Worm (Caenorhabditis elegans) whole organism, L4 larva: ENCODE results near the gene Y46G5A.38.

ENCODE experiments used
- F26F4.8 ChIP-seq: fragments of 200-800 bp; sonication (Bioruptor generic); conservative IDR thresholded peaks from 2 replicates; pipeline ENCODE4 v1.3.6; 2022; ENCODE audit warnings: missing genetic modification characterization, missing compliant biosample characterization
- F44E2.7 ChIP-seq: fragments of 200-800 bp; sonication (Bioruptor generic); IDR thresholded peaks from 2 replicates; pipeline ENCODE4 v2.1.2; 2022; ENCODE audit warnings: missing genetic modification characterization, missing compliant biosample characterization
- F49E8.2 ChIP-seq: sonication (generic microtip); optimal IDR thresholded peaks from 2 replicates; lab custom pipeline; 2016; ENCODE audit warnings: missing compliant biosample characterization, mild to moderate bottlenecking, missing genetic modification characterization, borderline replicate concordance
- R02D3.7 ChIP-seq: fragments of 150-350 bp; sonication (generic microtip); optimal IDR thresholded peaks from 3 replicates; lab custom pipeline; 2014; ENCODE audit warnings: missing biosample characterization, missing genetic modification characterization
- T20F7.1 ChIP-seq: fragments of 200-800 bp; sonication (Bioruptor generic); optimal IDR thresholded peaks from 2 replicates; lab custom pipeline; 2018; ENCODE audit warnings: mild to moderate bottlenecking, missing genetic modification characterization, missing compliant biosample characterization
- Y105C5A.15 ChIP-seq: fragments of 200-800 bp; sonication (Bioruptor generic); IDR thresholded peaks from 2 replicates; pipeline ENCODE4 v1.3.6; 2022; ENCODE audit warnings: missing genetic modification characterization, missing compliant biosample characterization
- Y48G9A.11 ChIP-seq: fragments of 200-800 bp; sonication (Bioruptor generic); IDR thresholded peaks from 2 replicates; pipeline ENCODE4 v1.3.6; 2022; ENCODE audit warnings: missing genetic modification reagents, missing genetic modification characterization, missing compliant biosample characterization
- Y75B8A.6 ChIP-seq: fragments of 200-800 bp; sonication (Bioruptor generic); IDR thresholded peaks from 2 replicates; pipeline ENCODE4 v1.3.6; 2022; ENCODE audit warnings: missing genetic modification reagents, missing genetic modification characterization, missing compliant biosample characterization
- aly-2 ChIP-seq: sonication (generic microtip); optimal IDR thresholded peaks from 2 replicates; lab custom pipeline; 2018; ENCODE audit warnings: missing biosample characterization, missing genetic modification characterization
- ama-1 ChIP-seq: fragments of 150-350 bp; optimal IDR thresholded peaks from 2 replicates; lab custom pipeline; 2014; ENCODE audit warnings: inconsistent platforms, mixed read lengths
- arid-1 ChIP-seq: fragments of 200-800 bp; sonication (Bioruptor generic); conservative IDR thresholded peaks from 2 replicates; pipeline ENCODE4 v1.3.6; 2022; ENCODE audit warnings: missing genetic modification reagents, missing genetic modification characterization, missing compliant biosample characterization
- ceh-28 ChIP-seq: fragments of 150-350 bp; optimal IDR thresholded peaks from 2 replicates; lab custom pipeline; 2014; ENCODE audit warnings: missing biosample characterization, missing genetic modification reagents, missing genetic modification characterization
- ceh-44 ChIP-seq: fragments of 200-800 bp; sonication (Bioruptor generic); IDR thresholded peaks from 2 replicates; pipeline ENCODE4 v1.3.6; 2022; ENCODE audit warnings: missing genetic modification reagents, missing genetic modification characterization, missing compliant biosample characterization
- ceh-62 ChIP-seq: sonication (generic microtip); optimal IDR thresholded peaks from 2 replicates; lab custom pipeline; 2017; ENCODE audit warnings: missing biosample characterization, missing genetic modification characterization
- cey-2 ChIP-seq: sonication (generic microtip); optimal IDR thresholded peaks from 3 replicates; lab custom pipeline; 2017; ENCODE audit warnings: missing genetic modification characterization, mild to moderate bottlenecking, missing compliant biosample characterization, antibody characterized with exemption, borderline replicate concordance; ENCODE audit not compliant: insufficient read depth
- ctbp-1 ChIP-seq: fragments of 200-800 bp; sonication (Bioruptor generic); IDR thresholded peaks from 2 replicates; pipeline ENCODE4 v1.3.6; 2022; ENCODE audit warnings: missing genetic modification reagents, missing genetic modification characterization, missing compliant biosample characterization
- daf-12 ChIP-seq: fragments of 150-350 bp; optimal IDR thresholded peaks from 2 replicates; lab custom pipeline; 2014; ENCODE audit warnings: missing biosample characterization, missing genetic modification reagents, missing genetic modification characterization
- daf-16 ChIP-seq, 3 experiments: sonication (generic microtip); optimal IDR thresholded peaks; 2 replicates each; lab custom pipeline; 2016 to 2017; ENCODE audit warnings: missing genetic modification characterization in 3 of 3, missing genetic modification reagents in 3 of 3, mild to moderate bottlenecking in 2 of 3, missing compliant biosample characterization in 2 of 3, missing biosample characterization in 1 of 3, moderate library complexity in 1 of 3
- dmd-6 ChIP-seq: fragments of 200-800 bp; sonication (Bioruptor generic); IDR thresholded peaks from 2 replicates; pipeline ENCODE4 v1.3.6; 2022; ENCODE audit warnings: missing genetic modification reagents, missing genetic modification characterization, missing compliant biosample characterization
- dpl-1 ChIP-seq: fragments of 150-350 bp; optimal IDR thresholded peaks from 2 replicates; lab custom pipeline; 2014; ENCODE audit warnings: missing biosample characterization, missing genetic modification reagents, missing genetic modification characterization
- duxl-1 ChIP-seq: sonication (generic microtip); optimal IDR thresholded peaks from 2 replicates; lab custom pipeline; 2016; ENCODE audit warnings: mild to moderate bottlenecking, missing genetic modification characterization, moderate library complexity, missing compliant biosample characterization; ENCODE audit not compliant: poor library complexity
- dve-1 ChIP-seq: sonication (generic microtip); optimal IDR thresholded peaks from 2 replicates; lab custom pipeline; 2017; ENCODE audit warnings: antibody characterized with exemption, mild to moderate bottlenecking, missing genetic modification characterization, missing compliant biosample characterization; ENCODE audit not compliant: insufficient read depth
- egl-43 ChIP-seq: fragments of 200-800 bp; sonication (Bioruptor generic); IDR thresholded peaks from 2 replicates; pipeline ENCODE4 v1.3.6; 2022; ENCODE audit warnings: missing genetic modification reagents, missing genetic modification characterization, missing compliant biosample characterization
- hlh-30 ChIP-seq: sonication (generic microtip); optimal IDR thresholded peaks from 2 replicates; lab custom pipeline; 2017; ENCODE audit warnings: antibody characterized with exemption, mild to moderate bottlenecking, missing genetic modification characterization, missing compliant biosample characterization; ENCODE audit not compliant: insufficient read depth
- lim-7 ChIP-seq: fragments of 200-800 bp; sonication (Bioruptor generic); IDR thresholded peaks from 2 replicates; pipeline ENCODE4 v1.3.6; 2022; ENCODE audit warnings: missing genetic modification characterization, missing compliant biosample characterization
- lin-29 ChIP-seq: fragments of 200-800 bp; sonication (Bioruptor generic); IDR thresholded peaks from 2 replicates; pipeline ENCODE4 v1.3.6; 2022; ENCODE audit warnings: missing genetic modification reagents, missing genetic modification characterization, missing compliant biosample characterization
- lsy-2 ChIP-seq, 2 experiments: fragments of 150-350 bp in 1 of 2; sonication (generic microtip) in 1 of 2; optimal IDR thresholded peaks; 2 replicates each; lab custom pipeline; 2014 to 2017; ENCODE audit warnings: missing biosample characterization in 2 of 2, missing genetic modification characterization in 2 of 2
- madf-9 ChIP-seq: fragments of 200-800 bp; sonication (Bioruptor generic); conservative IDR thresholded peaks from 2 replicates; pipeline ENCODE4 v1.3.6; 2022; ENCODE audit warnings: missing genetic modification reagents, missing genetic modification characterization, missing compliant biosample characterization
- mdt-29 ChIP-seq: fragments of 200-800 bp; sonication (Bioruptor generic); IDR thresholded peaks from 2 replicates; pipeline ENCODE4 v1.3.6; 2022; ENCODE audit warnings: missing genetic modification reagents, missing genetic modification characterization, missing compliant biosample characterization
- mep-1 ChIP-seq: fragments of 150-350 bp; sonication (generic microtip); optimal IDR thresholded peaks from 3 replicates; lab custom pipeline; 2014; ENCODE audit warnings: missing biosample characterization, missing genetic modification characterization
- mes-2 ChIP-seq: sonication (generic microtip); optimal IDR thresholded peaks from 2 replicates; lab custom pipeline; 2016; ENCODE audit warnings: missing genotype, mild to moderate bottlenecking, missing genetic modification characterization, missing compliant biosample characterization; ENCODE audit not compliant: poor library complexity, severe bottlenecking
- nhr-102 ChIP-seq: sonication (generic microtip); optimal IDR thresholded peaks from 2 replicates; lab custom pipeline; 2016; ENCODE audit warnings: mild to moderate bottlenecking, missing genetic modification characterization, moderate library complexity, missing compliant biosample characterization
- nhr-11 ChIP-seq: fragments of 150-350 bp; optimal IDR thresholded peaks from 2 replicates; lab custom pipeline; 2014; ENCODE audit warnings: missing biosample characterization, missing genetic modification characterization
- nhr-111 ChIP-seq: fragments of 200-800 bp; sonication (Bioruptor generic); optimal IDR thresholded peaks from 2 replicates; lab custom pipeline; 2018; ENCODE audit warnings: mild to moderate bottlenecking, missing genetic modification characterization, missing compliant biosample characterization
- nhr-25 ChIP-seq: sonication (generic microtip); optimal IDR thresholded peaks from 2 replicates; lab custom pipeline; 2017; ENCODE audit warnings: missing genetic modification characterization, mild to moderate bottlenecking, missing compliant biosample characterization, antibody characterized with exemption, moderate library complexity, borderline replicate concordance; ENCODE audit not compliant: insufficient read depth
- nhr-28 ChIP-seq: fragments of 150-350 bp; optimal IDR thresholded peaks from 2 replicates; lab custom pipeline; 2014; ENCODE audit warnings: missing biosample characterization, missing genetic modification characterization
- nhr-48 ChIP-seq: sonication (generic microtip); optimal IDR thresholded peaks from 2 replicates; lab custom pipeline; 2016; ENCODE audit warnings: mild to moderate bottlenecking, missing genetic modification characterization, missing compliant biosample characterization
- nhr-76 ChIP-seq: fragments of 150-350 bp; optimal IDR thresholded peaks from 2 replicates; lab custom pipeline; 2014; ENCODE audit warnings: missing biosample characterization, missing genetic modification characterization
- nhr-77 ChIP-seq: fragments of 150-350 bp; optimal IDR thresholded peaks from 2 replicates; lab custom pipeline; 2014; ENCODE audit warnings: missing biosample characterization, missing genetic modification characterization
- php-3 ChIP-seq: fragments of 200-800 bp; sonication (Bioruptor generic); IDR thresholded peaks from 2 replicates; pipeline ENCODE4 v1.3.6; 2022; ENCODE audit warnings: missing genetic modification reagents, missing genetic modification characterization, missing compliant biosample characterization
- pqm-1 ChIP-seq: sonication (generic microtip); optimal IDR thresholded peaks from 2 replicates; lab custom pipeline; 2017; ENCODE audit warnings: missing biosample characterization, missing genetic modification characterization
- sdz-12 ChIP-seq: fragments of 200-800 bp; sonication (Bioruptor generic); optimal IDR thresholded peaks from 2 replicates; lab custom pipeline; 2018; ENCODE audit warnings: mild to moderate bottlenecking, missing genetic modification characterization, missing compliant biosample characterization
- set-16 ChIP-seq: fragments of 200-800 bp; sonication (Bioruptor generic); IDR thresholded peaks from 2 replicates; pipeline ENCODE4 v1.3.6; 2022; ENCODE audit warnings: missing genetic modification reagents, missing genetic modification characterization, missing compliant biosample characterization
- snpc-1.2 ChIP-seq: fragments of 200-800 bp; sonication (Bioruptor generic); IDR thresholded peaks from 2 replicates; pipeline ENCODE4 v1.3.6; 2022; ENCODE audit warnings: missing genetic modification reagents, missing genetic modification characterization, missing compliant biosample characterization
- unc-39 ChIP-seq: sonication (generic microtip); optimal IDR thresholded peaks from 2 replicates; lab custom pipeline; 2017; ENCODE audit warnings: missing biosample characterization, missing genetic modification characterization
- zag-1 ChIP-seq: fragments of 150-350 bp; optimal IDR thresholded peaks from 2 replicates; lab custom pipeline; 2014; ENCODE audit warnings: missing biosample characterization, missing genetic modification characterization
- zfp-3 ChIP-seq: fragments of 200-800 bp; sonication (Bioruptor generic); conservative IDR thresholded peaks from 2 replicates; pipeline ENCODE4 v1.3.6; 2022; ENCODE audit warnings: missing genetic modification reagents, missing genetic modification characterization, missing compliant biosample characterization
- zip-11 ChIP-seq: fragments of 200-800 bp; sonication (Bioruptor generic); IDR thresholded peaks from 2 replicates; pipeline ENCODE4 v1.3.6; 2022; ENCODE audit warnings: missing genetic modification characterization, missing compliant biosample characterization
- zip-2 ChIP-seq: fragments of 150-350 bp; optimal IDR thresholded peaks from 2 replicates; lab custom pipeline; 2014; ENCODE audit warnings: missing biosample characterization, missing genetic modification characterization

Gene Y46G5A.38

ce11 chrII:12797211-12797794, 29.5 kb upstream of the Y46G5A.38 start (continued):
- TF ChIP-seq R02D3.7 (tag; lab: Kevin White, UChicago): no peak
- no peak for TF ChIP-seq nhr-48 (tag; lab: Kevin White, UChicago)
- TF ChIP-seq pqm-1 (tag; lab: Kevin White, UChicago): peak; percentile 37
- TF ChIP-seq nhr-76: no peak
- TF ChIP-seq dmd-6 (GFP tag; lab: Robert Waterston, UW): peak; percentile 80
- no peak for TF ChIP-seq nhr-25 (tag; lab: Kevin White, UChicago)
- TF ChIP-seq zag-1 (tag; lab: Kevin White, UChicago): no peak
- TF ChIP-seq F26F4.8 (GFP tag; lab: Robert Waterston, UW): no peak
- no peak for TF ChIP-seq aly-2
- TF ChIP-seq mdt-29 (GFP tag; lab: Robert Waterston, UW): no peak; the same call in 1 of the 2 replicates
- TF ChIP-seq T20F7.1: peak; percentile 27
- TF ChIP-seq sdz-12 (GFP tag; lab: Kevin White, UChicago): peak; percentile 48
- TF ChIP-seq zip-2 (tag; lab: Kevin White, UChicago): no peak
- no peak for TF ChIP-seq Y105C5A.15
- TF ChIP-seq F44E2.7 (GFP tag; lab: Robert Waterston, UW): no peak
- TF ChIP-seq daf-16 (GFP tag; optimal IDR thresholded peaks at IDR 0.05; lab: Kevin White, UChicago): no peak
- peak; percentile 97 for TF ChIP-seq daf-16 (tag; optimal IDR thresholded peaks at IDR 0.05; lab: Kevin White, UChicago)
- TF ChIP-seq dve-1 (tag; lab: Kevin White, UChicago): peak; percentile 63
- TF ChIP-seq lim-7 (GFP tag; lab: Robert Waterston, UW): no peak
- no peak for TF ChIP-seq cey-2 (tag; lab: Kevin White, UChicago)
- TF ChIP-seq ceh-28 (tag; lab: Kevin White, UChicago): no peak
- TF ChIP-seq daf-12: no peak
- no peak for TF ChIP-seq madf-9 (GFP tag; lab: Robert Waterston, UW)
- TF ChIP-seq hlh-30 (tag; lab: Kevin White, UChicago): peak; percentile 9
- no peak for TF ChIP-seq nhr-11 (tag; lab: Kevin White, UChicago)
- TF ChIP-seq lin-29 (GFP tag; lab: Robert Waterston, UW): no peak
- peak; percentile 10; the same call in 1 of the 2 replicates for TF ChIP-seq snpc-1.2 (GFP tag; lab: Robert Waterston, UW)
- 0 out of 2 replicates have a peak, but pooled peaks have one; percentile 46 for TF ChIP-seq egl-43 (GFP tag; lab: Robert Waterston, UW)
- peak in 1 of 2 experiments; percentile 35 for TF ChIP-seq lsy-2 (tag; optimal IDR thresholded peaks at IDR 0.05; lab: Kevin White, UChicago)
- peak; percentile 11 for TF ChIP-seq mep-1 (tag; lab: Kevin White, UChicago)
- peak; percentile 50 for TF ChIP-seq set-16
- TF ChIP-seq php-3 (GFP tag; lab: Robert Waterston, UW): peak; percentile 58; the same call in 1 of the 2 replicates
- TF ChIP-seq mes-2 (tag; lab: Kevin White, UChicago): no peak
- TF ChIP-seq ctbp-1 (GFP tag; lab: Robert Waterston, UW): no peak; the same call in 1 of the 2 replicates
- peak; percentile 36 for TF ChIP-seq nhr-28
- no peak for TF ChIP-seq Y48G9A.11 (GFP tag; lab: Robert Waterston, UW)
- peak; percentile 32 for TF ChIP-seq nhr-77 (tag; lab: Kevin White, UChicago)
- no peak for TF ChIP-seq Y75B8A.6 (GFP tag; lab: Robert Waterston, UW)
- no peak for TF ChIP-seq zip-11 (GFP tag; lab: Robert Waterston, UW)
- TF ChIP-seq nhr-111 (GFP tag; lab: Kevin White, UChicago): no peak
- TF ChIP-seq nhr-102 (tag; lab: Kevin White, UChicago): no peak
- 0 out of 2 replicates have a peak, but pooled peaks have one; percentile 17 for TF ChIP-seq zfp-3 (GFP tag; lab: Robert Waterston, UW)
- no peak for TF ChIP-seq unc-39 (tag; lab: Kevin White, UChicago)
- no peak for TF ChIP-seq ceh-62 (tag; lab: Kevin White, UChicago)
- no peak for TF ChIP-seq ceh-44 (GFP tag; lab: Robert Waterston, UW)
- no peak for TF ChIP-seq ama-1 (lab: Kevin White, UChicago)
- TF ChIP-seq duxl-1 (tag; lab: Kevin White, UChicago): no peak
- no peak for TF ChIP-seq dpl-1 (GFP tag; lab: Kevin White, UChicago)
- TF ChIP-seq arid-1: 0 out of 2 replicates have a peak, but pooled peaks have one; percentile 10
- no peak for TF ChIP-seq F49E8.2 (tag; lab: Kevin White, UChicago)
